Worm (Caenorhabditis elegans) whole organism, L1 larva: ENCODE results near the gene K05D4.9.

ENCODE experiments used
- egl-27 ChIP-seq, 2 experiments: fragments of 150-350 bp in 1 of 2; sonication (generic microtip); optimal IDR thresholded peaks; 3 replicates each; lab custom pipeline; 2017 to 2018; ENCODE audit warnings: missing biosample characterization in 2 of 2, missing genetic modification characterization in 2 of 2, missing genetic modification reagents in 2 of 2
- fkh-10 ChIP-seq: sonication (generic microtip); optimal IDR thresholded peaks from 2 replicates; lab custom pipeline; 2017; ENCODE audit warnings: missing biosample characterization, missing genetic modification reagents, missing genetic modification characterization
- lin-39 ChIP-seq: fragments of 150-350 bp; optimal IDR thresholded peaks from 2 replicates; lab custom pipeline; 2014; ENCODE audit warnings: missing biosample characterization, missing genetic modification reagents, missing genetic modification characterization

DNA sequence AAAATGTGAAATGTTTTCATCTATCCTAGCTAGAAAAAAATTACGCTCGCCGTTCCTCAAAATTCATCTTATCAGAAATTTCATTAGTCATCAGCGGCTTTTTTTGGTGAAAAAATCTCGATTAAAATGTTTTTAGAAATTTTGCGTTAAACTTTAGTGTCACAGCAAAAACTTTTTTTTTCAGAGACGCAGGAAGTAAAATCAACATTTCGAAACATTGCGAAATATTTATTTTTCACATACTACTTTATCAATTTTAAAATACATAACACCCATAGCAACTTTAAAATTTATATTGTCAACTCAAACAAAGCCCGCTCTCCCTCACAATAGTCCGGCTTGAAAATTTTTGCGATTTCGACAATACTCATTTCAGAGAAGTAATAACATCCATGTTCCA is 39.4 kb downstream of the K05D4.9 start:
- TF ChIP-seq fkh-10 (GFP tag; lab: Kevin White, UChicago) (no peak), egl-27 (tag; optimal IDR thresholded peaks at IDR 0.05; lab: Kevin White, UChicago) (no peak), lin-39 (tag; lab: Kevin White, UChicago) (no peak)
